Worm (Caenorhabditis elegans): ENCODE results near the gene mrps-26.

DNA sequence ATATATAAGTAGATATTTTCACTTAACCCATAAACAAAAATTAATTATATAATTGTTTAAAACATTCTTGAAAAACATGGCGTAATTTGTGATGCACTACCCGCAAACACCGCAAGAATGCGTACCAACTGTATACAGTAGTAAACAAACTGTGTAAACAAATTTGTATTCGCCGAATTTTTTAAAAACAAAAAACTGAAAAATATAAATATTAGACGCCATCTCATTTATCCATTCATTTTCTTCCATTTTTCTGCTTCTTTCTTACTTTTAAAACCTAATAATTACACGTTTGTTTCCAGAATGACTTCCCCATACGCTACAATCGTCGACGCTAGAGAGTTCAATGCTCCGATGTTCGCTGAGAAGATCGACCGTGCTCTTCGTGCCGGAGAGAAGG lies 9.1 kb upstream of the mrps-26 start, which contains the start of gene nex-1:
- TF ChIP-seq snpc-4 (tag; optimal IDR thresholded peaks at IDR 0.05) = no peak
- TF ChIP-seq nhr-237 (tag; optimal IDR thresholded peaks at IDR 0.05) = no peak
- no peak for TF ChIP-seq lin-13 (tag; optimal IDR thresholded peaks at IDR 0.05)
- no peak for TF ChIP-seq unc-39 (tag; optimal IDR thresholded peaks at IDR 0.05)
- TF ChIP-seq ztf-11 (tag; optimal IDR thresholded peaks at IDR 0.05) = no peak
- no peak for TF ChIP-seq ces-1 (GFP tag; optimal IDR thresholded peaks at IDR 0.05)
- TF ChIP-seq mab-5 (tag; optimal IDR thresholded peaks at IDR 0.05) = no peak
- TF ChIP-seq ceh-39 (tag; optimal IDR thresholded peaks at IDR 0.05) = no peak
- no peak for TF ChIP-seq elt-3 (tag; optimal IDR thresholded peaks at IDR 0.05)

Data from whole organism, mixed stage, embryonic.